Fruit fly (Drosophila melanogaster): Measurements from ENCODE around the gene CG8188.

The CG8188 gene

DNA sequence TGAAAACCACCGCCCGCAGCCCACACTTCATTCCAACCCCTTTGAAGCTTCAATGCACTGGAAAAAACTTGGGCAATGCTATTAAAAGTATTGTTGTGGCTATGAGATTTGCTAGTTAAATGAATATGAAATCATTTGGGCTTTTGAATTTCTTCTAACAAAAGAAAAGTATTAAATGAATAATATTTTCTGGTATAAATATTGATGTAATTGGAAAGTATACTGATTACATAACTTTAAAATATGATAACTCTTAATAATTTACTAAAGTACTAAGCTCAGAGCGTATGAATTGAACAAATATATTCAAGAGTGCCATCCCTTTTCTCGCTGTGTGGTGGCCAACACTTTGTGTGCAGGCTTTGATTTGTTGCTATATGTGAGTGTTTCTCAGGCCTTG is 10.1 kb downstream of the CG8188 start (continued):
- TF ChIP-seq cato (GFP tag; optimal IDR thresholded peaks at IDR 0.05; ENCODE audit: borderline replicate concordance) (no peak), CG6791 (GFP tag; IDR thresholded peaks at IDR 0.05; ENCODE audit: partially characterized antibody) (no peak), CG4404 (GFP tag; IDR thresholded peaks at IDR 0.05) (no peak), CG10979 (tag; optimal IDR thresholded peaks at IDR 0.05) (peak; percentile 5), Hr78 (GFP tag; optimal IDR thresholded peaks at IDR 0.05) (no peak), CG2678 (tag; optimal IDR thresholded peaks at IDR 0.05) (peak; percentile 32), CG18262 (tag; optimal IDR thresholded peaks at IDR 0.05) (peak; percentile 10), Drgx (GFP tag; IDR thresholded peaks at IDR 0.05) (0 out of 2 replicates have a peak, but pooled peaks have one; percentile 43), Sox100B (GFP tag; optimal IDR thresholded peaks at IDR 0.05) (peak; percentile 47), CoRest (tag; optimal IDR thresholded peaks at IDR 0.05) (peak; percentile 12), Hr51 (GFP tag; optimal IDR thresholded peaks at IDR 0.05) (peak in 1 of 2 experiments; percentile 21), CG4360 (GFP tag; IDR thresholded peaks at IDR 0.05) (no peak), Sin3A (optimal IDR thresholded peaks at IDR 0.05) (no peak), CG12942 (GFP tag; optimal IDR thresholded peaks at IDR 0.05) (no peak), Nf-YC (tag; optimal IDR thresholded peaks at IDR 0.05) (no peak), CG11504 (tag; optimal IDR thresholded peaks at IDR 0.05) (peak; percentile 55), row (GFP tag; IDR thresholded peaks at IDR 0.05) (peak; percentile 35; the same call in 1 of the 3 replicates), eyg (GFP tag; optimal IDR thresholded peaks at IDR 0.05) (no peak), PHDP (tag; optimal IDR thresholded peaks at IDR 0.05) (no peak), wek (GFP tag; optimal IDR thresholded peaks at IDR 0.05) (no peak), sens (GFP tag) (peak; percentile 12), CG30403 (GFP tag; optimal IDR thresholded peaks at IDR 0.05) (peak; percentile 15), Oli (tag; optimal IDR thresholded peaks at IDR 0.05) (peak; percentile 14)

DNA sequence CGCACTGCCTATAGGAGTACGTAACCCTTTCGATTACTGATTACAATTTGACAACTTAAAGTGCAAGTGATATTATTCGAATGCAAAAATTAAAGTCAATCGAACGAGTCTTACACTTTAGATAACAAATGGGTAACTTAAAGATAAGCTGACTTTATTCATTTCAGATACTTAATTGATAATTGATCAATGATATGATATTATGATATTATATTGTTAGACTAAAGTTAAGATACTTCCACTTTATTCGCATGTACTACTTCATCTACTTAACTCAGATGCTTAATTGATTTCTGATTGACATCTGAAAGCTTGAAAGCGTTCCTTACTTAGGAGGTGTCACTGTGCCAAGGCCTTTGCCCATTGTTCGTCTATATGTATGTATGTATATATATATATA is 16.6 kb downstream of the CG8188 start:
- no peak for TF ChIP-seq her (GFP tag; optimal IDR thresholded peaks at IDR 0.05)
- peak; percentile 18 for TF ChIP-seq CG11504 (tag; optimal IDR thresholded peaks at IDR 0.05)
- TF ChIP-seq gcm (GFP tag; optimal IDR thresholded peaks at IDR 0.05): no peak
- no peak for TF ChIP-seq Abd-B (GFP tag; optimal IDR thresholded peaks at IDR 0.05)
- TF ChIP-seq CoRest (tag; optimal IDR thresholded peaks at IDR 0.05): no peak
- no peak for TF ChIP-seq gsb-n (tag; optimal IDR thresholded peaks at IDR 0.05)
- TF ChIP-seq Sox100B (GFP tag; optimal IDR thresholded peaks at IDR 0.05): peak; percentile 31
- no peak for TF ChIP-seq unc-4 (GFP tag; IDR thresholded peaks at IDR 0.05; ENCODE audit: partially characterized antibody)
- TF ChIP-seq grau (tag; optimal IDR thresholded peaks at IDR 0.05): peak; percentile 14
- TF ChIP-seq Drgx (GFP tag; IDR thresholded peaks at IDR 0.05): peak; percentile 37; the same call in 1 of the 2 replicates
- no peak for TF ChIP-seq CG34376 (GFP tag; optimal IDR thresholded peaks at IDR 0.05)
- no peak for TF ChIP-seq CG4404 (GFP tag; IDR thresholded peaks at IDR 0.05)
- TF ChIP-seq knrl (GFP tag; IDR thresholded peaks at IDR 0.05; ENCODE audit: partially characterized antibody): no peak
- no peak for TF ChIP-seq D19B (GFP tag; optimal IDR thresholded peaks at IDR 0.05)
- no peak for TF ChIP-seq nerfin-2 (GFP tag; IDR thresholded peaks at IDR 0.05; ENCODE audit: partially characterized antibody)
- no peak for TF ChIP-seq CG8359 (GFP tag; optimal IDR thresholded peaks at IDR 0.05; ENCODE audit: borderline replicate concordance)
- peak; percentile 16 for TF ChIP-seq dmrt99B (tag; optimal IDR thresholded peaks at IDR 0.05)
- no peak for TF ChIP-seq CG2889 (GFP tag; IDR thresholded peaks at IDR 0.05)
- no peak for TF ChIP-seq cad (GFP tag; optimal IDR thresholded peaks at IDR 0.05)
- TF ChIP-seq Doc3 (GFP tag; IDR thresholded peaks at IDR 0.05; ENCODE audit: partially characterized antibody): no peak
- TF ChIP-seq CG2116 (GFP tag; optimal IDR thresholded peaks at IDR 0.05): no peak
- TF ChIP-seq br (optimal IDR thresholded peaks at IDR 0.05): no peak
- peak; percentile 0 for TF ChIP-seq nom (GFP tag; optimal IDR thresholded peaks at IDR 0.05)
- TF ChIP-seq lab (GFP tag; optimal IDR thresholded peaks at IDR 0.05): no peak
- no peak for TF ChIP-seq ind (GFP tag; optimal IDR thresholded peaks at IDR 0.05)
- no peak for TF ChIP-seq CG17328 (GFP tag; IDR thresholded peaks at IDR 0.05)
- no peak for TF ChIP-seq jigr1 (GFP tag; IDR thresholded peaks at IDR 0.05)
- TF ChIP-seq fd102C (GFP tag; optimal IDR thresholded peaks at IDR 0.05): no peak
- no peak for TF ChIP-seq dm (GFP tag; optimal IDR thresholded peaks at IDR 0.05)
- TF ChIP-seq Dll (GFP tag; IDR thresholded peaks at IDR 0.05; ENCODE audit: partially characterized antibody): no peak
- no peak for TF ChIP-seq gsb (GFP tag; IDR thresholded peaks at IDR 0.05)
